Fruit fly (Drosophila melanogaster) whole organism: ENCODE data around the gene Grip.

ENCODE experiments used
- Dll ChIP-seq: fragments of >200 bp; optimal IDR thresholded peaks from 2 replicates; lab custom pipeline; 2017
- EcR ChIP-seq, 2 experiments: fragments of >200 bp; optimal IDR thresholded peaks; 2 replicates each; lab custom pipeline; 2017; ENCODE audit warnings: missing biosample characterization in 2 of 2, missing genetic modification characterization in 2 of 2, missing genetic modification reagents in 2 of 2
- pan ChIP-seq: fragments of >200 bp; optimal IDR thresholded peaks from 2 replicates; lab custom pipeline; 2017
- psq ChIP-seq: fragments of >200 bp; optimal IDR thresholded peaks from 2 replicates; lab custom pipeline; 2017
- usp ChIP-seq: fragments of >200 bp; optimal IDR thresholded peaks from 2 replicates; lab custom pipeline; 2017; ENCODE audit warnings: missing biosample characterization, missing genetic modification characterization, mixed read lengths

- TF ChIP-seq Dll (lab: Kevin White, UChicago), result no peak
- no peak for TF ChIP-seq psq (lab: Kevin White, UChicago)
- TF ChIP-seq pan (lab: Kevin White, UChicago), result no peak
- TF ChIP-seq EcR (GFP tag; optimal IDR thresholded peaks at IDR 0.05; lab: Kevin White, UChicago), result no peak
- no peak for TF ChIP-seq usp
Observed at dm6 chrX:5977769-5978168, 11.7 kb downstream of the Grip start.
